Worm (Caenorhabditis elegans) whole organism, L3 larva: ENCODE data around the gene fpn-1.2.

Source experiments
- aly-2 ChIP-seq: fragments of 150-350 bp; optimal IDR thresholded peaks from 2 replicates; lab custom pipeline; 2014; ENCODE audit warnings: missing biosample characterization, missing genetic modification characterization
- ama-1 ChIP-seq: fragments of 150-350 bp; optimal IDR thresholded peaks from 2 replicates; lab custom pipeline; 2018
- ceh-16 ChIP-seq: sonication (generic microtip); optimal IDR thresholded peaks from 2 replicates; lab custom pipeline; 2017; ENCODE audit warnings: missing biosample characterization, missing genetic modification characterization
- ceh-28 ChIP-seq: fragments of 150-350 bp; optimal IDR thresholded peaks from 2 replicates; lab custom pipeline; 2014; ENCODE audit warnings: missing biosample characterization, missing genetic modification reagents, missing genetic modification characterization
- ceh-82 ChIP-seq: fragments of 150-350 bp; optimal IDR thresholded peaks from 2 replicates; lab custom pipeline; 2014; ENCODE audit warnings: missing biosample characterization, missing genetic modification characterization
- egl-27 ChIP-seq: sonication (generic microtip); optimal IDR thresholded peaks from 4 replicates; lab custom pipeline; 2017; ENCODE audit warnings: missing biosample characterization, missing genetic modification reagents, missing genetic modification characterization
- egl-5 ChIP-seq: fragments of 150-350 bp; optimal IDR thresholded peaks from 2 replicates; lab custom pipeline; 2017; ENCODE audit warnings: missing biosample characterization, missing genetic modification reagents, missing genetic modification characterization, inconsistent platforms
- elt-1 ChIP-seq: fragments of 150-350 bp; optimal IDR thresholded peaks from 2 replicates; lab custom pipeline; 2014; ENCODE audit warnings: missing biosample characterization, missing genetic modification characterization
- elt-2 ChIP-seq: sonication (generic microtip); optimal IDR thresholded peaks from 2 replicates; lab custom pipeline; 2016; ENCODE audit warnings: missing genetic modification reagents, mild to moderate bottlenecking, missing genetic modification characterization, missing compliant biosample characterization
- eor-1 ChIP-seq, 2 experiments: fragments of 150-350 bp; optimal IDR thresholded peaks; 2 replicates each; lab custom pipeline; 2014 to 2018; ENCODE audit warnings: missing biosample characterization in 2 of 2, missing genetic modification characterization in 2 of 2
- fkh-10 ChIP-seq: sonication (generic microtip); optimal IDR thresholded peaks from 2 replicates; lab custom pipeline; 2017; ENCODE audit warnings: missing biosample characterization, missing genetic modification reagents, missing genetic modification characterization
- fkh-2 ChIP-seq: fragments of 150-350 bp; optimal IDR thresholded peaks from 2 replicates; lab custom pipeline; 2014; ENCODE audit warnings: missing biosample characterization, missing genetic modification reagents, missing genetic modification characterization
- jun-1 ChIP-seq: fragments of 150-350 bp; optimal IDR thresholded peaks from 2 replicates; lab custom pipeline; 2014; ENCODE audit warnings: missing biosample characterization, missing genetic modification reagents, missing genetic modification characterization
- lin-15B ChIP-seq: fragments of 150-350 bp; optimal IDR thresholded peaks from 2 replicates; lab custom pipeline; 2014; ENCODE audit warnings: missing biosample characterization, missing genetic modification characterization
- lin-39 ChIP-seq: fragments of 150-350 bp; optimal IDR thresholded peaks from 2 replicates; lab custom pipeline; 2018; ENCODE audit warnings: missing biosample characterization, missing genetic modification reagents, missing genetic modification characterization
- lsy-12 ChIP-seq: sonication (generic microtip); optimal IDR thresholded peaks from 2 replicates; lab custom pipeline; 2016; ENCODE audit warnings: mild to moderate bottlenecking, missing genetic modification characterization, missing compliant biosample characterization
- mdl-1 ChIP-seq: fragments of 150-350 bp; optimal IDR thresholded peaks from 2 replicates; lab custom pipeline; 2014; ENCODE audit warnings: missing biosample characterization, missing genetic modification characterization
- mml-1 ChIP-seq: fragments of 150-350 bp; sonication (generic microtip); optimal IDR thresholded peaks from 3 replicates; lab custom pipeline; 2014; ENCODE audit warnings: missing biosample characterization, missing genetic modification characterization
- nfya-1 ChIP-seq: sonication (generic microtip); optimal IDR thresholded peaks from 2 replicates; lab custom pipeline; 2017; ENCODE audit warnings: missing genetic modification characterization, mild to moderate bottlenecking, missing compliant biosample characterization, antibody characterized with exemption, moderate library complexity; ENCODE audit not compliant: insufficient read depth
- nhr-12 ChIP-seq: fragments of 150-350 bp; optimal IDR thresholded peaks from 2 replicates; lab custom pipeline; 2014; ENCODE audit warnings: missing biosample characterization, missing genetic modification characterization
- nhr-23 ChIP-seq: fragments of 150-350 bp; optimal IDR thresholded peaks from 2 replicates; lab custom pipeline; 2014; ENCODE audit warnings: missing biosample characterization, missing genetic modification reagents, missing genetic modification characterization
- nhr-237 ChIP-seq: fragments of 150-350 bp; optimal IDR thresholded peaks from 2 replicates; lab custom pipeline; 2014; ENCODE audit warnings: missing biosample characterization, missing genetic modification characterization
- nhr-25 ChIP-seq: sonication (generic microtip); optimal IDR thresholded peaks from 2 replicates; lab custom pipeline; 2017; ENCODE audit warnings: missing biosample characterization, missing genetic modification characterization
- nhr-43 ChIP-seq: sonication (generic microtip); optimal IDR thresholded peaks from 2 replicates; lab custom pipeline; 2016; ENCODE audit warnings: mild to moderate bottlenecking, missing genetic modification characterization, missing compliant biosample characterization; ENCODE audit not compliant: poor library complexity, severe bottlenecking
- nhr-76 ChIP-seq: fragments of 150-350 bp; sonication (generic microtip); optimal IDR thresholded peaks from 5 replicates; lab custom pipeline; 2014; ENCODE audit warnings: missing biosample characterization, missing genetic modification characterization
- nhr-77 ChIP-seq: fragments of 150-350 bp; optimal IDR thresholded peaks from 2 replicates; lab custom pipeline; 2014; ENCODE audit warnings: missing biosample characterization, missing genetic modification characterization
- pha-4 ChIP-seq: fragments of 150-350 bp; optimal IDR thresholded peaks from 2 replicates; lab custom pipeline; 2014; ENCODE audit warnings: missing biosample characterization, missing genetic modification reagents, missing genetic modification characterization
- pqm-1 ChIP-seq: fragments of 150-350 bp; optimal IDR thresholded peaks from 2 replicates; lab custom pipeline; 2017; ENCODE audit warnings: missing biosample characterization, missing genetic modification characterization, inconsistent platforms
- sea-2 ChIP-seq: fragments of 150-350 bp; sonication (generic microtip); optimal IDR thresholded peaks from 4 replicates; lab custom pipeline; 2014; ENCODE audit warnings: missing biosample characterization, missing genetic modification reagents, missing genetic modification characterization
- skn-1 ChIP-seq: fragments of 150-350 bp; optimal IDR thresholded peaks from 2 replicates; lab custom pipeline; 2014; ENCODE audit warnings: missing biosample characterization, missing genetic modification characterization
- snpc-4 ChIP-seq: fragments of 150-350 bp; optimal IDR thresholded peaks from 2 replicates; lab custom pipeline; 2014; ENCODE audit warnings: missing biosample characterization, missing genetic modification characterization
- tbx-2 ChIP-seq: sonication (generic microtip); optimal IDR thresholded peaks from 2 replicates; lab custom pipeline; 2016; ENCODE audit warnings: mild to moderate bottlenecking, missing genetic modification characterization, missing compliant biosample characterization
- unc-62 ChIP-seq: fragments of 150-350 bp; sonication (generic microtip); optimal IDR thresholded peaks from 4 replicates; lab custom pipeline; 2014; ENCODE audit warnings: missing biosample characterization, missing genetic modification reagents, missing genetic modification characterization
- zag-1 ChIP-seq: fragments of 150-350 bp; optimal IDR thresholded peaks from 2 replicates; lab custom pipeline; 2014; ENCODE audit warnings: missing biosample characterization, missing genetic modification characterization
- ztf-11 ChIP-seq: fragments of 150-350 bp; optimal IDR thresholded peaks from 2 replicates; lab custom pipeline; 2014; ENCODE audit warnings: missing biosample characterization, missing genetic modification characterization

Gene fpn-1.2

ce11 chrV:1474486-1475125 lies 10.1 kb upstream of the fpn-1.2 start, which contains the start of the genes F53E2.2 and unc-60 (continued):
- no peak for TF ChIP-seq nhr-76 (tag; lab: Kevin White, UChicago)
- TF ChIP-seq tbx-2: no peak
- peak; percentile 54 for TF ChIP-seq lsy-12
- peak; percentile 60 for TF ChIP-seq ama-1 (lab: Kevin White, UChicago)
- no peak for TF ChIP-seq sea-2 (GFP tag; lab: Kevin White, UChicago)
- TF ChIP-seq zag-1: no peak
- TF ChIP-seq, all 47 proteins: peak for 14

ce11 chrV:1472569-1472968 lies 8.1 kb upstream of the fpn-1.2 start:
- TF ChIP-seq ceh-82 (tag; lab: Kevin White, UChicago) (no peak), lin-39 (tag; lab: Kevin White, UChicago) (peak; percentile 7), nhr-25 (tag; lab: Kevin White, UChicago) (peak; percentile 57), mdl-1 (tag; lab: Kevin White, UChicago) (no peak), mml-1 (tag; lab: Kevin White, UChicago) (no peak), unc-62 (GFP tag; lab: Kevin White, UChicago) (no peak), eor-1 (tag; optimal IDR thresholded peaks at IDR 0.05; lab: Kevin White, UChicago) (no peak), ztf-11 (tag; lab: Kevin White, UChicago) (no peak)

- TF ChIP-seq nhr-77 (tag; lab: Kevin White, UChicago) (no peak), mdl-1 (tag; lab: Kevin White, UChicago) (no peak), egl-27 (tag; lab: Kevin White, UChicago) (no peak), nfya-1 (tag; lab: Kevin White, UChicago) (no peak), lin-39 (tag; lab: Kevin White, UChicago) (no peak), skn-1 (tag; lab: Kevin White, UChicago) (no peak), tbx-2 (no peak), jun-1 (no peak), elt-1 (no peak)
Measured at ce11 chrV:1471977-1472376, 7.5 kb upstream of the fpn-1.2 start.

ce11 chrV:1471078-1471969 lies 6.8 kb upstream of the fpn-1.2 start:
- TF ChIP-seq lin-15B (tag; lab: Kevin White, UChicago): peak; percentile 86
- no peak for TF ChIP-seq nhr-12 (tag; lab: Kevin White, UChicago)
- TF ChIP-seq nhr-43: peak; percentile 43
- TF ChIP-seq nhr-23 (tag; lab: Kevin White, UChicago): peak; percentile 83
- TF ChIP-seq elt-1: peak; percentile 30
- TF ChIP-seq nfya-1 (tag; lab: Kevin White, UChicago): peak; percentile 81
- peak; percentile 35 for TF ChIP-seq lin-39 (tag; lab: Kevin White, UChicago)
- peak; percentile 74 for TF ChIP-seq pha-4 (tag; lab: Kevin White, UChicago)
- peak; percentile 35 for TF ChIP-seq fkh-10 (GFP tag; lab: Kevin White, UChicago)
- TF ChIP-seq elt-2 (tag; lab: Kevin White, UChicago): peak; percentile 27
- TF ChIP-seq ceh-82 (tag; lab: Kevin White, UChicago): no peak
- peak; percentile 95 for TF ChIP-seq skn-1 (tag; lab: Kevin White, UChicago)
- peak; percentile 62 for TF ChIP-seq egl-5 (tag; lab: Kevin White, UChicago)
- TF ChIP-seq aly-2: no peak
- TF ChIP-seq fkh-2 (tag; lab: Kevin White, UChicago): peak; percentile 9
- no peak for TF ChIP-seq ceh-16 (tag; lab: Kevin White, UChicago)
- TF ChIP-seq egl-27 (tag; lab: Kevin White, UChicago): no peak
- TF ChIP-seq nhr-237 (tag; lab: Kevin White, UChicago): no peak
- TF ChIP-seq ceh-28: peak; percentile 48
- no peak for TF ChIP-seq ztf-11 (tag; lab: Kevin White, UChicago)
- peak; percentile 10 for TF ChIP-seq snpc-4 (tag; lab: Kevin White, UChicago)
- TF ChIP-seq pqm-1: peak; percentile 24
- TF ChIP-seq unc-62 (GFP tag; lab: Kevin White, UChicago): no peak
- TF ChIP-seq, all 47 proteins: peak for 15
